Fruit fly (Drosophila melanogaster) ovary, adult (tissue): ENCODE results near the gene Teh4.

Experiments
- CG17801 ChIP-seq: fragments of 200-800 bp; optimal IDR thresholded peaks from 2 replicates; lab custom pipeline; 2019; ENCODE audit warnings: missing biosample characterization, mild to moderate bottlenecking, missing genetic modification characterization, moderate library complexity; ENCODE audit not compliant: partially characterized antibody

The Teh4 gene

dm6 chr3L:4177981-4178562 is at the start of gene Teh4:
Gene Teh4, minus strand, starts transcription at chr3L:4178270.
- no peak for TF ChIP-seq CG17801 (GFP tag; lab: Kevin White, UChicago)

dm6 chr3L:4227164-4227563 is 49.1 kb upstream of the Teh4 start, which contains the start of gene CG46460:
Gene CG46460, minus strand, starts transcription at chr3L:4227302.
- no peak for TF ChIP-seq CG17801 (GFP tag; lab: Kevin White, UChicago)

- no peak for TF ChIP-seq CG17801 (GFP tag; lab: Kevin White, UChicago)
These were observed 47.8 kb upstream of the Teh4 start for dm6 chr3L:4225647-4226470.

- no peak for TF ChIP-seq CG17801 (GFP tag; lab: Kevin White, UChicago)
These were observed 43.7 kb upstream of the Teh4 start for dm6 chr3L:4221792-4222191.

- TF ChIP-seq CG17801 (GFP tag; lab: Kevin White, UChicago) = no peak
These were observed 43.2 kb upstream of the Teh4 start for dm6 chr3L:4221226-4221770.

dm6 chr3L:4220679-4221078 is 42.6 kb upstream of the Teh4 start:
- no peak for TF ChIP-seq CG17801 (GFP tag; lab: Kevin White, UChicago)

- TF ChIP-seq CG17801 (GFP tag; lab: Kevin White, UChicago) = no peak
These were observed 41.5 kb upstream of the Teh4 start for dm6 chr3L:4219291-4220228.

- TF ChIP-seq CG17801 (GFP tag; lab: Kevin White, UChicago) = no peak
These were observed 37.0 kb upstream of the Teh4 start, which contains the start of gene Cpr64Ad for dm6 chr3L:4215079-4215478. Gene Cpr64Ad, plus strand, starts transcription at chr3L:4215379.

- TF ChIP-seq CG17801 (GFP tag; lab: Kevin White, UChicago) = no peak
These were observed 34.7 kb upstream of the Teh4 start, which contains the start of gene Cpr64Ac for dm6 chr3L:4212815-4213214. Gene Cpr64Ac, minus strand, starts transcription at chr3L:4212915.

dm6 chr3L:4211440-4211839 is 33.4 kb upstream of the Teh4 start, which contains the start of gene Cpr64Ab:
Gene Cpr64Ab, minus strand, starts transcription at chr3L:4211540.
- no peak for TF ChIP-seq CG17801 (GFP tag; lab: Kevin White, UChicago)

- TF ChIP-seq CG17801 (GFP tag; lab: Kevin White, UChicago) = no peak
These were observed 31.7 kb upstream of the Teh4 start for dm6 chr3L:4209731-4210130.

- no peak for TF ChIP-seq CG17801 (GFP tag; lab: Kevin White, UChicago)
These were observed 31.0 kb upstream of the Teh4 start, which contains the start of gene Cpr64Aa for dm6 chr3L:4209078-4209477. Gene Cpr64Aa, minus strand, starts transcription at chr3L:4209178.

- no peak for TF ChIP-seq CG17801 (GFP tag; lab: Kevin White, UChicago)
These were observed 26.8 kb upstream of the Teh4 start for dm6 chr3L:4204867-4205266.

- no peak for TF ChIP-seq CG17801 (GFP tag; lab: Kevin White, UChicago)
These were observed 26.2 kb upstream of the Teh4 start, which contains the start of gene CG15005 for dm6 chr3L:4204239-4204638. Gene CG15005, minus strand, starts transcription at chr3L:4204339.
